Worm (Caenorhabditis elegans) whole organism, L4 larva: ENCODE measurements around the gene T08D10.4.

ENCODE experiments used
- F37D6.2 ChIP-seq: sonication (generic microtip); optimal IDR thresholded peaks from 2 replicates; lab custom pipeline; 2016; ENCODE audit warnings: mild to moderate bottlenecking, missing genetic modification characterization, missing compliant biosample characterization
- T26A8.4 ChIP-seq: fragments of 200-800 bp; sonication (Bioruptor generic); IDR thresholded peaks from 2 replicates; pipeline ENCODE4 v1.3.6; 2022; ENCODE audit warnings: missing genetic modification characterization, missing compliant biosample characterization
- Y75B8A.6 ChIP-seq: fragments of 200-800 bp; sonication (Bioruptor generic); IDR thresholded peaks from 2 replicates; pipeline ENCODE4 v1.3.6; 2022; ENCODE audit warnings: missing genetic modification reagents, missing genetic modification characterization, missing compliant biosample characterization
- ZK337.2 ChIP-seq: fragments of 200-800 bp; sonication (Bioruptor generic); IDR thresholded peaks from 2 replicates; pipeline ENCODE4 v1.3.6; 2022; ENCODE audit warnings: missing genetic modification reagents, missing genetic modification characterization, missing compliant biosample characterization
- aha-1 ChIP-seq: fragments of 150-350 bp; peaks from one replicate; lab custom pipeline; 2014; ENCODE audit warnings: missing biosample characterization, missing genetic modification characterization
- ama-1 ChIP-seq: fragments of 150-350 bp; optimal IDR thresholded peaks from 2 replicates; lab custom pipeline; 2014; ENCODE audit warnings: inconsistent platforms, mixed read lengths
- arid-1 ChIP-seq: fragments of 200-800 bp; sonication (Bioruptor generic); conservative IDR thresholded peaks from 2 replicates; pipeline ENCODE4 v1.3.6; 2022; ENCODE audit warnings: missing genetic modification reagents, missing genetic modification characterization, missing compliant biosample characterization
- attf-4 ChIP-seq: sonication (generic microtip); optimal IDR thresholded peaks from 3 replicates; lab custom pipeline; 2017; ENCODE audit warnings: missing biosample characterization, missing genetic modification characterization
- ceh-32 ChIP-seq: sonication (generic microtip); optimal IDR thresholded peaks from 2 replicates; lab custom pipeline; 2016; ENCODE audit warnings: mild to moderate bottlenecking, missing genetic modification characterization, missing compliant biosample characterization; ENCODE audit not compliant: poor library complexity
- ceh-62 ChIP-seq: sonication (generic microtip); optimal IDR thresholded peaks from 2 replicates; lab custom pipeline; 2017; ENCODE audit warnings: missing biosample characterization, missing genetic modification characterization
- cey-2 ChIP-seq: sonication (generic microtip); optimal IDR thresholded peaks from 3 replicates; lab custom pipeline; 2017; ENCODE audit warnings: missing genetic modification characterization, mild to moderate bottlenecking, missing compliant biosample characterization, antibody characterized with exemption, borderline replicate concordance; ENCODE audit not compliant: insufficient read depth
- daf-16 ChIP-seq, 3 experiments: sonication (generic microtip); optimal IDR thresholded peaks; 2 replicates each; lab custom pipeline; 2016 to 2017; ENCODE audit warnings: missing genetic modification characterization in 3 of 3, missing genetic modification reagents in 3 of 3, mild to moderate bottlenecking in 2 of 3, missing compliant biosample characterization in 2 of 3, missing biosample characterization in 1 of 3, moderate library complexity in 1 of 3
- daf-19 ChIP-seq: fragments of 200-800 bp; sonication (Bioruptor generic); conservative IDR thresholded peaks from 2 replicates; pipeline ENCODE4 v1.3.6; 2022; ENCODE audit warnings: missing genetic modification characterization, missing compliant biosample characterization
- dmd-6 ChIP-seq: fragments of 200-800 bp; sonication (Bioruptor generic); IDR thresholded peaks from 2 replicates; pipeline ENCODE4 v1.3.6; 2022; ENCODE audit warnings: missing genetic modification reagents, missing genetic modification characterization, missing compliant biosample characterization
- dmd-9 ChIP-seq: fragments of 200-800 bp; sonication (Bioruptor generic); IDR thresholded peaks from 2 replicates; pipeline ENCODE4 v1.3.6; 2022; ENCODE audit warnings: missing genetic modification reagents, missing genetic modification characterization, missing compliant biosample characterization
- dpl-1 ChIP-seq: fragments of 150-350 bp; optimal IDR thresholded peaks from 2 replicates; lab custom pipeline; 2014; ENCODE audit warnings: missing biosample characterization, missing genetic modification reagents, missing genetic modification characterization
- dve-1 ChIP-seq: sonication (generic microtip); optimal IDR thresholded peaks from 2 replicates; lab custom pipeline; 2017; ENCODE audit warnings: antibody characterized with exemption, mild to moderate bottlenecking, missing genetic modification characterization, missing compliant biosample characterization; ENCODE audit not compliant: insufficient read depth
- fos-1 ChIP-seq: fragments of 150-350 bp; optimal IDR thresholded peaks from 2 replicates; lab custom pipeline; 2014; ENCODE audit warnings: missing biosample characterization, missing genetic modification characterization
- gei-8 ChIP-seq: fragments of 200-800 bp; sonication (Bioruptor generic); optimal IDR thresholded peaks from 2 replicates; lab custom pipeline; 2018; ENCODE audit warnings: mild to moderate bottlenecking, missing genetic modification characterization, missing compliant biosample characterization
- hlh-11 ChIP-seq: fragments of 200-800 bp; sonication (Bioruptor generic); optimal IDR thresholded peaks from 2 replicates; lab custom pipeline; 2018; ENCODE audit warnings: mild to moderate bottlenecking, missing genetic modification characterization, missing compliant biosample characterization
- hlh-30 ChIP-seq: sonication (generic microtip); optimal IDR thresholded peaks from 2 replicates; lab custom pipeline; 2017; ENCODE audit warnings: antibody characterized with exemption, mild to moderate bottlenecking, missing genetic modification characterization, missing compliant biosample characterization; ENCODE audit not compliant: insufficient read depth
- lim-7 ChIP-seq: fragments of 200-800 bp; sonication (Bioruptor generic); IDR thresholded peaks from 2 replicates; pipeline ENCODE4 v1.3.6; 2022; ENCODE audit warnings: missing genetic modification characterization, missing compliant biosample characterization
- lin-1 ChIP-seq: fragments of 200-800 bp; sonication (Bioruptor generic); IDR thresholded peaks from 2 replicates; pipeline ENCODE4 v1.3.6; 2022; ENCODE audit warnings: missing genetic modification reagents, missing genetic modification characterization, missing compliant biosample characterization
- lin-13 ChIP-seq: fragments of 150-350 bp; optimal IDR thresholded peaks from 2 replicates; lab custom pipeline; 2014; ENCODE audit warnings: missing biosample characterization, missing genetic modification reagents, missing genetic modification characterization
- madf-9 ChIP-seq: fragments of 200-800 bp; sonication (Bioruptor generic); conservative IDR thresholded peaks from 2 replicates; pipeline ENCODE4 v1.3.6; 2022; ENCODE audit warnings: missing genetic modification reagents, missing genetic modification characterization, missing compliant biosample characterization
- mdt-29 ChIP-seq: fragments of 200-800 bp; sonication (Bioruptor generic); IDR thresholded peaks from 2 replicates; pipeline ENCODE4 v1.3.6; 2022; ENCODE audit warnings: missing genetic modification reagents, missing genetic modification characterization, missing compliant biosample characterization
- mxl-3 ChIP-seq: fragments of 200-800 bp; sonication (Bioruptor generic); optimal IDR thresholded peaks from 2 replicates; lab custom pipeline; 2018; ENCODE audit warnings: mild to moderate bottlenecking, missing genetic modification characterization, missing compliant biosample characterization
- nhr-25 ChIP-seq: sonication (generic microtip); optimal IDR thresholded peaks from 2 replicates; lab custom pipeline; 2017; ENCODE audit warnings: missing genetic modification characterization, mild to moderate bottlenecking, missing compliant biosample characterization, antibody characterized with exemption, moderate library complexity, borderline replicate concordance; ENCODE audit not compliant: insufficient read depth
- nhr-28 ChIP-seq: fragments of 150-350 bp; optimal IDR thresholded peaks from 2 replicates; lab custom pipeline; 2014; ENCODE audit warnings: missing biosample characterization, missing genetic modification characterization
- nhr-41 ChIP-seq: fragments of 200-800 bp; sonication (Bioruptor generic); IDR thresholded peaks from 2 replicates; pipeline ENCODE4 v1.3.6; 2022; ENCODE audit warnings: missing genetic modification reagents, missing genetic modification characterization, missing compliant biosample characterization
- nhr-42 ChIP-seq: fragments of 200-800 bp; sonication (Bioruptor generic); IDR thresholded peaks from 2 replicates; pipeline ENCODE4 v1.3.6; 2022; ENCODE audit warnings: missing genetic modification characterization, missing compliant biosample characterization
- nhr-48 ChIP-seq: sonication (generic microtip); optimal IDR thresholded peaks from 2 replicates; lab custom pipeline; 2016; ENCODE audit warnings: mild to moderate bottlenecking, missing genetic modification characterization, missing compliant biosample characterization
- nhr-77 ChIP-seq: fragments of 150-350 bp; optimal IDR thresholded peaks from 2 replicates; lab custom pipeline; 2014; ENCODE audit warnings: missing biosample characterization, missing genetic modification characterization
- php-3 ChIP-seq: fragments of 200-800 bp; sonication (Bioruptor generic); IDR thresholded peaks from 2 replicates; pipeline ENCODE4 v1.3.6; 2022; ENCODE audit warnings: missing genetic modification reagents, missing genetic modification characterization, missing compliant biosample characterization
- snpc-1.2 ChIP-seq: fragments of 200-800 bp; sonication (Bioruptor generic); IDR thresholded peaks from 2 replicates; pipeline ENCODE4 v1.3.6; 2022; ENCODE audit warnings: missing genetic modification reagents, missing genetic modification characterization, missing compliant biosample characterization
- tra-1 ChIP-seq: fragments of 200-800 bp; sonication (Bioruptor generic); IDR thresholded peaks from 2 replicates; pipeline ENCODE4 v1.3.6; 2022; ENCODE audit warnings: missing genetic modification reagents, missing genetic modification characterization, missing compliant biosample characterization
- unc-130 ChIP-seq: sonication (generic microtip); optimal IDR thresholded peaks from 2 replicates; lab custom pipeline; 2016; ENCODE audit warnings: missing genetic modification reagents, missing genetic modification characterization, missing compliant biosample characterization
- unc-62 ChIP-seq, 3 experiments: fragments of 150-350 bp in 1 of 3; sonication (generic microtip); optimal IDR thresholded peaks in 2 of 3; peaks in 1 of 3; 1 replicate in 1 of 3; 2 replicates in 2 of 3; lab custom pipeline; 2014 to 2017; ENCODE audit warnings: missing biosample characterization in 3 of 3, missing genetic modification characterization in 3 of 3, missing genetic modification reagents in 3 of 3, missing genotype in 1 of 3
- zag-1 ChIP-seq: fragments of 150-350 bp; optimal IDR thresholded peaks from 2 replicates; lab custom pipeline; 2014; ENCODE audit warnings: missing biosample characterization, missing genetic modification characterization

Gene T08D10.4

ce11 chrX:11993327-11993726, 40.2 kb upstream of the T08D10.4 start (continued):
- TF ChIP-seq tra-1, result 0 out of 2 replicates have a peak, but pooled peaks have one; percentile 24
- TF ChIP-seq arid-1, result peak; percentile 64
- TF ChIP-seq mdt-29 (GFP tag; lab: Robert Waterston, UW), result 0 out of 2 replicates have a peak, but pooled peaks have one; percentile 22
- no peak for TF ChIP-seq nhr-77
- TF ChIP-seq nhr-48 (tag; lab: Kevin White, UChicago), result no peak
- TF ChIP-seq nhr-41, result peak; percentile 49; the same call in 1 of the 2 replicates
- TF ChIP-seq dmd-9 (GFP tag; lab: Robert Waterston, UW), result peak; percentile 57; the same call in 1 of the 2 replicates
- TF ChIP-seq lin-1 (GFP tag; lab: Robert Waterston, UW), result 0 out of 2 replicates have a peak, but pooled peaks have one; percentile 31
- TF ChIP-seq nhr-42, result no peak
- peak; percentile 28; the same call in 1 of the 2 replicates for TF ChIP-seq ZK337.2
- no peak for TF ChIP-seq fos-1 (tag; lab: Kevin White, UChicago)
- peak; percentile 10 for TF ChIP-seq lin-13 (GFP tag; lab: Kevin White, UChicago)
- no peak for TF ChIP-seq attf-4 (tag; lab: Kevin White, UChicago)
- TF ChIP-seq snpc-1.2 (GFP tag; lab: Robert Waterston, UW), result peak; percentile 79
- TF ChIP-seq ama-1, result no peak
- peak; percentile 43; the same call in 1 of the 2 replicates for TF ChIP-seq daf-19 (GFP tag; lab: Robert Waterston, UW)
- no peak for TF ChIP-seq ceh-32
- no peak for TF ChIP-seq unc-130 (GFP tag; lab: Kevin White, UChicago)
- peak; percentile 68 for TF ChIP-seq lim-7 (GFP tag; lab: Robert Waterston, UW)
- TF ChIP-seq cey-2 (tag; lab: Kevin White, UChicago), result no peak
- 0 out of 2 replicates have a peak, but pooled peaks have one; percentile 29 for TF ChIP-seq Y75B8A.6
- 0 out of 2 replicates have a peak, but pooled peaks have one; percentile 10 for TF ChIP-seq dmd-6 (GFP tag; lab: Robert Waterston, UW)
- no peak for TF ChIP-seq F37D6.2
- 0 out of 2 replicates have a peak, but pooled peaks have one; percentile 8 for TF ChIP-seq php-3 (GFP tag; lab: Robert Waterston, UW)
- peak; percentile 42; the same call in 1 of the 2 replicates for TF ChIP-seq T26A8.4 (GFP tag; lab: Robert Waterston, UW)
- no peak for TF ChIP-seq nhr-25

- TF ChIP-seq hlh-30 (tag; lab: Kevin White, UChicago) (peak; percentile 66), aha-1 (no peak), gei-8 (GFP tag; lab: Kevin White, UChicago) (no peak), attf-4 (tag; lab: Kevin White, UChicago) (no peak), daf-16 (GFP tag; optimal IDR thresholded peaks at IDR 0.05; lab: Kevin White, UChicago) (no peak), daf-16 (tag; optimal IDR thresholded peaks at IDR 0.05; lab: Kevin White, UChicago) (peak; percentile 16), madf-9 (GFP tag; lab: Robert Waterston, UW) (no peak), F37D6.2 (no peak), dpl-1 (no peak), ceh-62 (tag; lab: Kevin White, UChicago) (no peak), dve-1 (tag; lab: Kevin White, UChicago) (peak; percentile 15), unc-130 (GFP tag; lab: Kevin White, UChicago) (no peak), unc-62 (GFP tag; optimal IDR thresholded peaks at IDR 0.05 in 1 of 2; lab: Kevin White, UChicago) (no peak), unc-62 (tag; optimal IDR thresholded peaks at IDR 0.05; lab: Kevin White, UChicago) (no peak), nhr-28 (tag; lab: Kevin White, UChicago) (peak; percentile 51), hlh-11 (tag; lab: Kevin White, UChicago) (no peak), zag-1 (tag; lab: Kevin White, UChicago) (no peak), mxl-3 (peak; percentile 49)
These were observed 39.6 kb upstream of the T08D10.4 start for ce11 chrX:11992778-11993177.
